Worm (Caenorhabditis elegans) whole organism, young adult: ENCODE results near the gene rilp-1.

Experiments
- B0261.1 ChIP-seq: sonication (generic microtip); optimal IDR thresholded peaks from 2 replicates; lab custom pipeline; 2016; ENCODE audit warnings: mild to moderate bottlenecking, missing genetic modification characterization, moderate library complexity, missing compliant biosample characterization
- C06A6.2 ChIP-seq: fragments of 200-800 bp; sonication (Bioruptor generic); conservative IDR thresholded peaks from 2 replicates; pipeline ENCODE4 v1.3.6; 2022; ENCODE audit warnings: missing genetic modification characterization, missing compliant biosample characterization
- D2030.7 ChIP-seq: fragments of 200-800 bp; sonication (Bioruptor generic); IDR thresholded peaks from 2 replicates; pipeline ENCODE4 v1.3.6; 2022; ENCODE audit warnings: missing genetic modification reagents, missing genetic modification characterization, missing compliant biosample characterization
- F22D6.2 ChIP-seq: sonication (generic microtip); optimal IDR thresholded peaks from 2 replicates; lab custom pipeline; 2016; ENCODE audit warnings: mild to moderate bottlenecking, missing genetic modification characterization, missing compliant biosample characterization
- K12H6.12 ChIP-seq: fragments of 200-800 bp; sonication (Bioruptor generic); optimal IDR thresholded peaks from 2 replicates; lab custom pipeline; 2018; ENCODE audit warnings: mild to moderate bottlenecking, missing genetic modification characterization, missing compliant biosample characterization
- ama-1 ChIP-seq, 3 experiments: fragments of 150-350 bp in 1 of 3; sonication (generic microtip) in 2 of 3; optimal IDR thresholded peaks; 2 replicates each; lab custom pipeline; 2014 to 2018; ENCODE audit warnings: missing biosample characterization in 2 of 3, missing genetic modification characterization in 2 of 3, missing genetic modification reagents in 2 of 3
- aptf-3 ChIP-seq: fragments of 200-800 bp; sonication (Bioruptor generic); IDR thresholded peaks from 2 replicates; pipeline ENCODE4 v1.3.6; 2022; ENCODE audit warnings: missing genetic modification characterization, missing compliant biosample characterization
- efl-1 ChIP-seq: fragments of 150-350 bp; optimal IDR thresholded peaks from 2 replicates; lab custom pipeline; 2014; ENCODE audit warnings: missing biosample characterization, missing genetic modification reagents, missing genetic modification characterization
- ets-4 ChIP-seq: fragments of 200-800 bp; sonication (Bioruptor generic); optimal IDR thresholded peaks from 2 replicates; lab custom pipeline; 2018; ENCODE audit warnings: mild to moderate bottlenecking, missing genetic modification characterization, missing compliant biosample characterization
- madf-8 ChIP-seq: fragments of 200-800 bp; sonication (Bioruptor generic); conservative IDR thresholded peaks from 2 replicates; pipeline ENCODE4 v1.3.6; 2022; ENCODE audit warnings: missing genetic modification reagents, missing genetic modification characterization, missing compliant biosample characterization
- unc-62 ChIP-seq: fragments of 150-350 bp; optimal IDR thresholded peaks from 2 replicates; lab custom pipeline; 2014; ENCODE audit warnings: missing biosample characterization, missing genetic modification reagents, missing genetic modification characterization
- zfh-2 ChIP-seq: fragments of 200-800 bp; sonication (Bioruptor generic); conservative IDR thresholded peaks from 2 replicates; pipeline ENCODE4 v1.3.6; 2022; ENCODE audit warnings: missing genetic modification reagents, missing genetic modification characterization, missing compliant biosample characterization
- ztf-26 ChIP-seq: sonication (generic microtip); optimal IDR thresholded peaks from 2 replicates; lab custom pipeline; 2017; ENCODE audit warnings: missing genetic modification characterization, missing compliant biosample characterization

DNA sequence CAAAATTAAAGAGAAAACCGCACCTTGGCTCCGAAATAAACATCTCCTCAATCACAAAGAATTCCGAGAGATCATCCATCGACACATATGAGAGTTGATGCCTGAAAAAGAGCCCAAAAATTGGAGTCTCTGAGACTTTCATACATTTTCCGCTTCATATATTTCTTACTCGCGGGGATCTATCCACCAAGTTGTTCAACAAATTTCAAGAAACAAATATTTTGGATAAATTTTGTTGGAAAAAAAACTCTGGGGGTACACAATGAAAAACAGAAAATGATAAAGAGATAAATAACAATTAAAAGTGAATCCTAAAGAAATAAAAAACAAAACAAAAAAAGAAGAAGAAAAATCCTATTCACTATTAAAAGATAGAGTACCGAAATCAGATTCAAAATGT, 8.9 kb upstream of the rilp-1 start, which contains the start of gene sel-8:
- no peak for TF ChIP-seq C06A6.2 (GFP tag; lab: Robert Waterston, UW)
- no peak for TF ChIP-seq ztf-26 (tag; lab: Kevin White, UChicago)
- TF ChIP-seq ama-1 (optimal IDR thresholded peaks at IDR 0.05; lab: Kevin White, UChicago), result no peak
- TF ChIP-seq ama-1 (GFP tag; optimal IDR thresholded peaks at IDR 0.05; lab: Kevin White, UChicago), result no peak
- no peak for TF ChIP-seq madf-8 (GFP tag; lab: Robert Waterston, UW)
- no peak for TF ChIP-seq F22D6.2 (tag; lab: Kevin White, UChicago)
- TF ChIP-seq unc-62 (GFP tag; lab: Kevin White, UChicago), result no peak
- no peak for TF ChIP-seq D2030.7 (GFP tag; lab: Robert Waterston, UW)
- no peak for TF ChIP-seq aptf-3 (GFP tag; lab: Robert Waterston, UW)
- no peak for TF ChIP-seq ets-4 (GFP tag; lab: Kevin White, UChicago)
- no peak for TF ChIP-seq zfh-2 (GFP tag; lab: Robert Waterston, UW)
- no peak for TF ChIP-seq efl-1 (GFP tag; lab: Kevin White, UChicago)
- no peak for TF ChIP-seq K12H6.12
- no peak for TF ChIP-seq B0261.1
